Fruit fly (Drosophila melanogaster) whole organism, adult: ENCODE data around the gene CG9673.

Experiments
- CG11617 ChIP-seq: fragments of 200-800 bp; sonication (Bioruptor generic); optimal IDR thresholded peaks from 2 replicates; lab custom pipeline; 2017; ENCODE audit warnings: mild to moderate bottlenecking, missing biosample characterization, missing genetic modification reagents, missing genetic modification characterization
- CG12768 ChIP-seq: fragments of 200-800 bp; sonication (Bioruptor generic); optimal IDR thresholded peaks from 2 replicates; lab custom pipeline; 2017; ENCODE audit warnings: missing biosample characterization, missing genetic modification characterization, mild to moderate bottlenecking, moderate library complexity, missing genetic modification reagents
- CG14711 ChIP-seq: fragments of 200-800 bp; sonication (Bioruptor generic); optimal IDR thresholded peaks from 2 replicates; lab custom pipeline; 2018; ENCODE audit warnings: missing biosample characterization, mild to moderate bottlenecking, missing genetic modification characterization, moderate library complexity
- CG1620 ChIP-seq: fragments of 200-800 bp; sonication (Bioruptor generic); optimal IDR thresholded peaks from 2 replicates; lab custom pipeline; 2016; ENCODE audit warnings: missing biosample characterization, missing genetic modification characterization
- CG33017 ChIP-seq: fragments of 200-800 bp; sonication (Bioruptor generic); optimal IDR thresholded peaks from 2 replicates; lab custom pipeline; 2018; ENCODE audit warnings: missing biosample characterization, mild to moderate bottlenecking, missing genetic modification characterization, moderate library complexity
- CG5204 ChIP-seq: fragments of 200-800 bp; sonication (Bioruptor generic); optimal IDR thresholded peaks from 2 replicates; lab custom pipeline; 2016; ENCODE audit warnings: missing biosample characterization, missing genetic modification characterization
- CG7045 ChIP-seq: fragments of 200-800 bp; sonication (Bioruptor generic); optimal IDR thresholded peaks from 2 replicates; lab custom pipeline; 2017; ENCODE audit warnings: missing biosample characterization, mild to moderate bottlenecking, missing genetic modification characterization
- CG7101 ChIP-seq: fragments of 200-800 bp; sonication (Bioruptor generic); optimal IDR thresholded peaks from 2 replicates; lab custom pipeline; 2018; ENCODE audit warnings: missing biosample characterization, mild to moderate bottlenecking, missing genetic modification characterization, moderate library complexity
- Clk ChIP-seq: fragments of 200-800 bp; sonication (Bioruptor generic); optimal IDR thresholded peaks from 2 replicates; lab custom pipeline; 2017; ENCODE audit warnings: missing biosample characterization, missing genetic modification characterization
- Crg-1 ChIP-seq: fragments of 200-800 bp; sonication (Bioruptor generic); optimal IDR thresholded peaks from 2 replicates; lab custom pipeline; 2016; ENCODE audit warnings: missing biosample characterization, missing genetic modification characterization
- Hr96 ChIP-seq: fragments of 200-800 bp; sonication (Bioruptor generic); optimal IDR thresholded peaks from 2 replicates; lab custom pipeline; 2016; ENCODE audit warnings: missing biosample characterization, missing genetic modification characterization
- Mnt ChIP-seq: fragments of 200-800 bp; sonication (Bioruptor generic); optimal IDR thresholded peaks from 2 replicates; lab custom pipeline; 2016; ENCODE audit warnings: missing biosample characterization, mild to moderate bottlenecking, missing genetic modification characterization
- bab1 ChIP-seq: fragments of 200-800 bp; sonication (Bioruptor generic); optimal IDR thresholded peaks from 3 replicates; lab custom pipeline; 2019; ENCODE audit warnings: missing biosample characterization, mild to moderate bottlenecking, missing genetic modification characterization, moderate library complexity
- cic ChIP-seq: fragments of 200-800 bp; sonication (Bioruptor generic); optimal IDR thresholded peaks from 2 replicates; lab custom pipeline; 2017; ENCODE audit warnings: missing biosample characterization, mild to moderate bottlenecking, missing genetic modification characterization, moderate library complexity
- cnc ChIP-seq, 2 experiments: fragments of >200 bp; optimal IDR thresholded peaks; 2 replicates each; lab custom pipeline; 2017
- kay ChIP-seq: fragments of 200-800 bp; sonication (Bioruptor generic); peaks from one replicate; lab custom pipeline; 2016; ENCODE audit warnings: missing biosample characterization, missing genetic modification characterization, borderline replicate concordance
- ovo ChIP-seq: fragments of 200-800 bp; sonication (Bioruptor generic); optimal IDR thresholded peaks from 2 replicates; lab custom pipeline; 2016; ENCODE audit warnings: missing biosample characterization, missing genetic modification characterization
- pad ChIP-seq: fragments of 200-800 bp; sonication (Bioruptor generic); optimal IDR thresholded peaks from 3 replicates; lab custom pipeline; 2017; ENCODE audit warnings: missing biosample characterization, missing genetic modification characterization, mild to moderate bottlenecking, moderate library complexity, missing genetic modification reagents
- tj ChIP-seq: fragments of 200-800 bp; sonication (Bioruptor generic); optimal IDR thresholded peaks from 3 replicates; lab custom pipeline; 2017; ENCODE audit warnings: missing biosample characterization, mild to moderate bottlenecking, missing genetic modification characterization, moderate library complexity
- toe ChIP-seq: fragments of 200-800 bp; sonication (Bioruptor generic); optimal IDR thresholded peaks from 2 replicates; lab custom pipeline; 2016; ENCODE audit warnings: missing biosample characterization, missing genetic modification characterization

Gene CG9673

dm6 chrX:16740606-16741005 is 36.9 kb upstream of the CG9673 start, which contains the start of gene CG32568:
CG32568 (plus strand) TSS chrX:16740906.
- TF ChIP-seq bab1 (GFP tag; lab: Kevin White, UChicago) = no peak
- no peak for TF ChIP-seq kay (GFP tag; lab: Kevin White, UChicago)
- no peak for TF ChIP-seq pad
- TF ChIP-seq CG11617 (GFP tag; lab: Kevin White, UChicago) = no peak
- TF ChIP-seq Mnt (GFP tag; lab: Kevin White, UChicago) = no peak
- TF ChIP-seq cnc (optimal IDR thresholded peaks at IDR 0.05; lab: Kevin White, UChicago) = no peak
- TF ChIP-seq CG12768 = no peak
- no peak for TF ChIP-seq toe

DNA sequence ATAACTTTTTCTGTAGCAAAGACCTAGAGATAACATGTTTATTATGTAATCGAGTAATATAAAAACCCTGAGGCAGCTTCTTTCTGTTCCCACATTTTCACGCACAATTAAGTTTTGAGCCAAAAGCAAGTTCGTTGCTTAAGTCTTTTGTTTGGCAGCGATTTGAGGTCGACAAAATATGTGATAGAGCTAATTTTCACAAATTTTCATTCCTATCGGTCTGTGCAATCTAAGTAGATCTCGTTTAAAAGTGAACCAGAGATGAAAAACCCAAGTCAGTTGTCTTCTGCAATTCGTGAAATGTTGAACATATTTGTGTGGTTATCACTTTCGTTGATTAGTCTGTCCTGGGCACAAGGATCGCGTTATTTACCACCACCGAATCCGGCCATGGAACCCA is 34.2 kb upstream of the CG9673 start, which contains the start of gene TwdlZ:
Gene TwdlZ, plus strand, starts transcription at position 301 of the 400 bp plus-strand sequence.
- no peak for TF ChIP-seq CG12768
- TF ChIP-seq pad = no peak
- no peak for TF ChIP-seq Clk (GFP tag; lab: Kevin White, UChicago)
- no peak for TF ChIP-seq bab1 (GFP tag; lab: Kevin White, UChicago)
- no peak for TF ChIP-seq CG14711 (tag; lab: Kevin White, UChicago)
- no peak for TF ChIP-seq cnc (optimal IDR thresholded peaks at IDR 0.05; lab: Kevin White, UChicago)
- TF ChIP-seq Mnt (GFP tag; lab: Kevin White, UChicago) = no peak
- TF ChIP-seq CG11617 (GFP tag; lab: Kevin White, UChicago) = no peak
- no peak for TF ChIP-seq toe
- no peak for TF ChIP-seq cic
- TF ChIP-seq ovo = no peak
- no peak for TF ChIP-seq Hr96 (GFP tag; lab: Kevin White, UChicago)
- no peak for TF ChIP-seq CG5204 (GFP tag; lab: Kevin White, UChicago)
- no peak for TF ChIP-seq CG7045 (GFP tag; lab: Kevin White, UChicago)
- TF ChIP-seq CG7101 = no peak
- no peak for TF ChIP-seq CG33017 (tag; lab: Kevin White, UChicago)
- no peak for TF ChIP-seq kay (GFP tag; lab: Kevin White, UChicago)

dm6 chrX:16736180-16736579 is 32.5 kb upstream of the CG9673 start:
- TF ChIP-seq CG1620 (GFP tag; lab: Kevin White, UChicago) = no peak
- TF ChIP-seq CG14711 (tag; lab: Kevin White, UChicago) = no peak
- TF ChIP-seq cnc (optimal IDR thresholded peaks at IDR 0.05; lab: Kevin White, UChicago) = no peak
- no peak for TF ChIP-seq CG11617 (GFP tag; lab: Kevin White, UChicago)
- TF ChIP-seq Mnt (GFP tag; lab: Kevin White, UChicago) = no peak
- TF ChIP-seq CG7101 = no peak
- no peak for TF ChIP-seq Clk (GFP tag; lab: Kevin White, UChicago)
- TF ChIP-seq Hr96 (GFP tag; lab: Kevin White, UChicago) = no peak
- no peak for TF ChIP-seq tj (GFP tag; lab: Kevin White, UChicago)
- TF ChIP-seq CG33017 (tag; lab: Kevin White, UChicago) = no peak
- TF ChIP-seq toe = no peak
- TF ChIP-seq CG5204 (GFP tag; lab: Kevin White, UChicago) = no peak
- no peak for TF ChIP-seq cic

DNA sequence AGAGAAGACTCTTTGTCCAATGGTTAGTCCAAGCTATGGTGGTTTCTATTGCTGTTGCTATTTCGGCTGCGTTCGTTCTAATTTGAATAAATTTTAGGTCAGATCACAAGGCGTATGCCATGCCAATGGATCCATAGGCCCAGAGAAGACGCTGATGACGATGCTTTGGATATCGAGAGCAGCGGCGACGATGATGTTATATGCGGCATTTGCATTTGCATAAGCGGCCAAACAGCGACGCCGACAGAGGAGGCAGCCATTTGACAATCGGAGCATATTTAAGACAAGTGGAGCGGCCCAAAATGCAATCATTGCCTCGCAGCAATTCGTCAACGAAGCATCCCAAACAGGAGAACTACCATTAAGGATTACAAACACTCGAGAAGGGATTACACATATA is 31.0 kb upstream of the CG9673 start, which contains the start of gene TwdlY:
Gene TwdlY, plus strand, starts transcription at position 301 of the 400 bp plus-strand sequence.
- no peak for TF ChIP-seq bab1 (GFP tag; lab: Kevin White, UChicago)
- no peak for TF ChIP-seq CG12768
- TF ChIP-seq kay (GFP tag; lab: Kevin White, UChicago) = no peak
- no peak for TF ChIP-seq Hr96 (GFP tag; lab: Kevin White, UChicago)
- TF ChIP-seq cic = no peak
- TF ChIP-seq tj (GFP tag; lab: Kevin White, UChicago) = no peak
- TF ChIP-seq CG7101 = no peak
- no peak for TF ChIP-seq CG11617 (GFP tag; lab: Kevin White, UChicago)
- TF ChIP-seq ovo = no peak
- no peak for TF ChIP-seq Mnt (GFP tag; lab: Kevin White, UChicago)
- TF ChIP-seq CG14711 (tag; lab: Kevin White, UChicago) = no peak
- TF ChIP-seq pad = no peak
- no peak for TF ChIP-seq toe
- no peak for TF ChIP-seq CG1620 (GFP tag; lab: Kevin White, UChicago)
- no peak for TF ChIP-seq CG5204 (GFP tag; lab: Kevin White, UChicago)
- TF ChIP-seq Clk (GFP tag; lab: Kevin White, UChicago) = no peak
- TF ChIP-seq CG7045 (GFP tag; lab: Kevin White, UChicago) = no peak
- no peak for TF ChIP-seq cnc (optimal IDR thresholded peaks at IDR 0.05; lab: Kevin White, UChicago)

- TF ChIP-seq CG7101 (no peak), toe (no peak), CG11617 (GFP tag; lab: Kevin White, UChicago) (no peak), CG7045 (GFP tag; lab: Kevin White, UChicago) (no peak), CG1620 (GFP tag; lab: Kevin White, UChicago) (no peak), kay (GFP tag; lab: Kevin White, UChicago) (no peak), Crg-1 (GFP tag; lab: Kevin White, UChicago) (no peak), Mnt (GFP tag; lab: Kevin White, UChicago) (no peak), tj (GFP tag; lab: Kevin White, UChicago) (no peak), bab1 (GFP tag; lab: Kevin White, UChicago) (no peak), cic (no peak)
These were observed 29.6 kb upstream of the CG9673 start for dm6 chrX:16733244-16733643.

DNA sequence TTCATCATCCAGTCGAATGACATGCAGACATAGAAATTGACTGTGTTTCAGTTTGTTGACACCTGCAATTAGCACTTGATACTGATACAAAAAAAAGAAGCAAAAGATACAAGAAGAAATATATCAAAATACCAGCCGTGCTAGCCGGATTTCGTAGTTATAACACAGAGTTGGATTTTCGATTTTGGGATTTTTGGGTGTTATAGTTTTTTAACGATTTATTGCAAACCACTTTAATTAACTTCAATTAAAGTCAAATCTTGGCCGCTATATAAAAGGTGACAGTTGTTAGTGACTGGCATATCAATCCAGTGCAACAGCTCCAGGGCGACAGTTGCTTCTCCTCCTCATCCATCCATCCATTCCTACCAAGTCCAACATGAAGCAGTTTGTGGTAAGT is 27.1 kb upstream of the CG9673 start, which contains the start of gene TwdlX:
Gene TwdlX, plus strand, starts transcription at position 301 of the 400 bp plus-strand sequence.
- no peak for TF ChIP-seq CG7101
- no peak for TF ChIP-seq Hr96 (GFP tag; lab: Kevin White, UChicago)
- no peak for TF ChIP-seq Mnt (GFP tag; lab: Kevin White, UChicago)
- TF ChIP-seq cnc (optimal IDR thresholded peaks at IDR 0.05; lab: Kevin White, UChicago) = no peak
- TF ChIP-seq CG1620 (GFP tag; lab: Kevin White, UChicago) = no peak
- TF ChIP-seq CG14711 (tag; lab: Kevin White, UChicago) = no peak
- TF ChIP-seq CG11617 (GFP tag; lab: Kevin White, UChicago) = no peak
- TF ChIP-seq CG12768 = no peak
- no peak for TF ChIP-seq Clk (GFP tag; lab: Kevin White, UChicago)
- TF ChIP-seq toe = no peak
- TF ChIP-seq tj (GFP tag; lab: Kevin White, UChicago) = no peak
- TF ChIP-seq CG7045 (GFP tag; lab: Kevin White, UChicago) = no peak
- no peak for TF ChIP-seq ovo
- TF ChIP-seq CG5204 (GFP tag; lab: Kevin White, UChicago) = no peak
- TF ChIP-seq cic = no peak
- TF ChIP-seq CG33017 (tag; lab: Kevin White, UChicago) = no peak
- no peak for TF ChIP-seq kay (GFP tag; lab: Kevin White, UChicago)
- TF ChIP-seq bab1 (GFP tag; lab: Kevin White, UChicago) = no peak
- no peak for TF ChIP-seq pad
